Fruit fly (Drosophila melanogaster) whole organism, embryonic: ENCODE data around the gene CG7943.
A peak's percentile ranks its signal among the peaks of the same experiment; 100 is the strongest.

Source experiments
- Bdp1 ChIP-seq: fragments of 200-800 bp; sonication (Bioruptor generic); optimal IDR thresholded peaks from 3 replicates; lab custom pipeline; 2016; ENCODE audit warnings: missing biosample characterization, missing genetic modification characterization
- Blimp-1 ChIP-seq: fragments of 200-800 bp; sonication (Bioruptor generic); optimal IDR thresholded peaks from 3 replicates; lab custom pipeline; 2018; ENCODE audit warnings: missing biosample characterization, missing genetic modification characterization, mild to moderate bottlenecking, moderate library complexity, missing genetic modification reagents
- CG10209 ChIP-seq: fragments of 200-800 bp; sonication (Bioruptor generic); optimal IDR thresholded peaks from 3 replicates; lab custom pipeline; 2017; ENCODE audit warnings: missing biosample characterization, mild to moderate bottlenecking, missing genetic modification characterization, missing genetic modification reagents
- CG10274 ChIP-seq: fragments of 200-800 bp; sonication (Bioruptor generic); optimal IDR thresholded peaks from 3 replicates; lab custom pipeline; 2017; ENCODE audit warnings: missing biosample characterization, mild to moderate bottlenecking, missing genetic modification characterization
- CG10366 ChIP-seq: fragments of 200-800 bp; sonication (Bioruptor generic); IDR thresholded peaks from 2 replicates; pipeline ENCODE4 v1.3.6; 2022; ENCODE audit warnings: missing biosample characterization, missing genetic modification characterization
- CG10979 ChIP-seq: fragments of 200-800 bp; sonication (Bioruptor generic); optimal IDR thresholded peaks from 2 replicates; lab custom pipeline; 2018; ENCODE audit warnings: missing biosample characterization, mild to moderate bottlenecking, missing genetic modification characterization, moderate library complexity
- CG11093 ChIP-seq: fragments of 200-800 bp; sonication (Bioruptor generic); IDR thresholded peaks from 3 replicates; pipeline ENCODE4 v1.3.6; 2022; ENCODE audit warnings: missing biosample characterization, missing genetic modification characterization
- CG11456 ChIP-seq: fragments of 200-800 bp; sonication (Bioruptor generic); IDR thresholded peaks from 3 replicates; pipeline ENCODE4 v1.3.6; 2022; ENCODE audit warnings: missing biosample characterization, missing genetic modification characterization
- CG16813 ChIP-seq: fragments of 200-800 bp; sonication (Bioruptor generic); IDR thresholded peaks from 3 replicates; pipeline ENCODE4 v1.3.6; 2022; ENCODE audit warnings: missing biosample characterization, missing genetic modification characterization; ENCODE audit not compliant: partially characterized antibody
- CG16815 ChIP-seq: fragments of 200-800 bp; sonication (Bioruptor generic); optimal IDR thresholded peaks from 3 replicates; lab custom pipeline; 2017; ENCODE audit warnings: missing biosample characterization, mild to moderate bottlenecking, missing genetic modification characterization
- CG2875 ChIP-seq: fragments of 200-800 bp; sonication (Bioruptor generic); optimal IDR thresholded peaks from 2 replicates; lab custom pipeline; 2017; ENCODE audit warnings: missing biosample characterization, mild to moderate bottlenecking, missing genetic modification characterization, missing genetic modification reagents
- CG32772 ChIP-seq: fragments of 200-800 bp; sonication (Bioruptor generic); IDR thresholded peaks from 2 replicates; pipeline ENCODE4 v1.3.6; 2022; ENCODE audit warnings: missing biosample characterization, missing genetic modification characterization
- CG34376 ChIP-seq: fragments of 200-800 bp; sonication (Bioruptor generic); optimal IDR thresholded peaks from 2 replicates; lab custom pipeline; 2018; ENCODE audit warnings: missing biosample characterization, mild to moderate bottlenecking, missing genetic modification characterization
- CG5245 ChIP-seq: fragments of 200-800 bp; sonication (Bioruptor generic); optimal IDR thresholded peaks from 3 replicates; lab custom pipeline; 2016; ENCODE audit warnings: missing biosample characterization, missing genetic modification characterization
- CG6683 ChIP-seq: fragments of 200-800 bp; sonication (Bioruptor generic); optimal IDR thresholded peaks from 2 replicates; lab custom pipeline; 2017; ENCODE audit warnings: missing biosample characterization, mild to moderate bottlenecking, missing genetic modification characterization, missing genetic modification reagents
- CG9932 ChIP-seq: fragments of 200-800 bp; sonication (Bioruptor generic); IDR thresholded peaks from 2 replicates; pipeline ENCODE4 v1.3.6; 2022; ENCODE audit warnings: missing biosample characterization, missing genetic modification characterization
- D ChIP-seq, 2 experiments: fragments of 200-800 bp in 1 of 2; fragments of >200 bp in 1 of 2; sonication (Bioruptor generic) in 1 of 2; optimal IDR thresholded peaks; 2 replicates in 1 of 2; 3 replicates in 1 of 2; lab custom pipeline; 2017; ENCODE audit warnings: mild to moderate bottlenecking in 1 of 2, missing biosample characterization in 1 of 2, missing genetic modification characterization in 1 of 2, missing genetic modification reagents in 1 of 2
- Deaf1 ChIP-seq: fragments of 200-800 bp; optimal IDR thresholded peaks from 3 replicates; lab custom pipeline; 2019; ENCODE audit warnings: missing biosample characterization, mild to moderate bottlenecking, missing genetic modification characterization, moderate library complexity
- E2f1 ChIP-seq: fragments of 200-800 bp; sonication (Bioruptor generic); IDR thresholded peaks from 2 replicates; pipeline ENCODE4 v1.3.6; 2022; ENCODE audit warnings: missing biosample characterization, missing genetic modification characterization
- Ets65A ChIP-seq: fragments of 200-800 bp; sonication (Bioruptor generic); peaks from one replicate; lab custom pipeline; 2016; ENCODE audit warnings: missing biosample characterization, missing genetic modification characterization
- HHEX ChIP-seq: fragments of 200-800 bp; sonication (Bioruptor generic); optimal IDR thresholded peaks from 3 replicates; lab custom pipeline; 2017; ENCODE audit warnings: missing biosample characterization, mild to moderate bottlenecking, missing genetic modification characterization, missing genetic modification reagents
- HLH3B ChIP-seq: fragments of 200-800 bp; sonication (Bioruptor generic); IDR thresholded peaks from 2 replicates; pipeline ENCODE4 v1.3.6; 2022; ENCODE audit warnings: missing biosample characterization, missing genetic modification characterization
- HLH54F ChIP-seq: fragments of 200-800 bp; sonication (Bioruptor generic); optimal IDR thresholded peaks from 3 replicates; lab custom pipeline; 2016; ENCODE audit warnings: missing biosample characterization, missing genetic modification characterization
- HmgD ChIP-seq: fragments of 200-800 bp; sonication (Bioruptor generic); optimal IDR thresholded peaks from 3 replicates; lab custom pipeline; 2016; ENCODE audit warnings: missing biosample characterization, missing genetic modification characterization
- NFAT ChIP-seq: fragments of 200-800 bp; sonication (Bioruptor generic); IDR thresholded peaks from 2 replicates; pipeline ENCODE4 v1.3.6; 2022; ENCODE audit warnings: missing biosample characterization, missing genetic modification characterization
- PHDP ChIP-seq: fragments of 200-800 bp; sonication (Bioruptor generic); optimal IDR thresholded peaks from 3 replicates; lab custom pipeline; 2018; ENCODE audit warnings: missing biosample characterization, mild to moderate bottlenecking, missing genetic modification characterization, moderate library complexity
- Ptx1 ChIP-seq: fragments of 200-800 bp; sonication (Bioruptor generic); IDR thresholded peaks from 2 replicates; pipeline ENCODE4 v1.3.6; 2022; ENCODE audit warnings: missing biosample characterization, missing genetic modification characterization
- Six4 ChIP-seq: fragments of 200-800 bp; sonication (Bioruptor generic); optimal IDR thresholded peaks from 2 replicates; lab custom pipeline; 2016; ENCODE audit warnings: missing biosample characterization, missing genetic modification characterization
- Sry-δ ChIP-seq: fragments of 200-800 bp; sonication (Bioruptor generic); optimal IDR thresholded peaks from 2 replicates; lab custom pipeline; 2016; ENCODE audit warnings: missing biosample characterization, missing genetic modification characterization
- aop ChIP-seq: fragments of 200-800 bp; sonication (Bioruptor generic); IDR thresholded peaks from 2 replicates; pipeline ENCODE4 v1.3.6; 2022; ENCODE audit warnings: missing biosample characterization, missing genetic modification characterization
- ato ChIP-seq: fragments of 200-800 bp; sonication (Bioruptor generic); IDR thresholded peaks from 2 replicates; pipeline ENCODE4 v1.3.6; 2022; ENCODE audit warnings: missing biosample characterization, missing genetic modification characterization; ENCODE audit not compliant: partially characterized antibody
- crol ChIP-seq: fragments of 200-800 bp; sonication (Bioruptor generic); IDR thresholded peaks from 2 replicates; pipeline ENCODE4 v1.3.6; 2022; ENCODE audit warnings: missing biosample characterization, missing genetic modification characterization
- dmrt99B ChIP-seq: fragments of 200-800 bp; sonication (Bioruptor generic); optimal IDR thresholded peaks from 2 replicates; lab custom pipeline; 2018; ENCODE audit warnings: missing biosample characterization, mild to moderate bottlenecking, missing genetic modification characterization, moderate library complexity
- fru ChIP-seq: fragments of >200 bp; optimal IDR thresholded peaks from 2 replicates; lab custom pipeline; 2017
- gcm2 ChIP-seq: fragments of 200-800 bp; sonication (Bioruptor generic); optimal IDR thresholded peaks from 2 replicates; lab custom pipeline; 2016; ENCODE audit warnings: missing biosample characterization, missing genetic modification characterization
- gem ChIP-seq: fragments of 200-800 bp; sonication (Bioruptor generic); optimal IDR thresholded peaks from 2 replicates; lab custom pipeline; 2019; ENCODE audit warnings: missing biosample characterization, mild to moderate bottlenecking, missing genetic modification characterization, moderate library complexity
- jing ChIP-seq: fragments of 200-800 bp; sonication (Bioruptor generic); optimal IDR thresholded peaks from 2 replicates; lab custom pipeline; 2018; ENCODE audit warnings: missing biosample characterization, mild to moderate bottlenecking, missing genetic modification characterization
- klu ChIP-seq: fragments of 200-800 bp; sonication (Bioruptor generic); IDR thresholded peaks from 2 replicates; pipeline ENCODE4 v1.3.6; 2022; ENCODE audit warnings: missing biosample characterization, missing genetic modification characterization
- nom ChIP-seq: fragments of 200-800 bp; sonication (Bioruptor generic); optimal IDR thresholded peaks from 2 replicates; lab custom pipeline; 2017; ENCODE audit warnings: missing biosample characterization, missing genetic modification characterization, mild to moderate bottlenecking, moderate library complexity, missing genetic modification reagents
- pfk ChIP-seq: fragments of 200-800 bp; sonication (Bioruptor generic); optimal IDR thresholded peaks from 2 replicates; lab custom pipeline; 2018; ENCODE audit warnings: missing biosample characterization, mild to moderate bottlenecking, missing genetic modification characterization, moderate library complexity
- pita ChIP-seq: fragments of 200-800 bp; sonication (Bioruptor generic); optimal IDR thresholded peaks from 2 replicates; lab custom pipeline; 2017; ENCODE audit warnings: missing biosample characterization, mild to moderate bottlenecking, missing genetic modification characterization
- ro ChIP-seq: fragments of 200-800 bp; sonication (Bioruptor generic); IDR thresholded peaks from 2 replicates; pipeline ENCODE4 v1.3.6; 2022; ENCODE audit warnings: missing biosample characterization, missing genetic modification characterization
- scrt ChIP-seq: fragments of 200-800 bp; sonication (Bioruptor generic); optimal IDR thresholded peaks from 2 replicates; lab custom pipeline; 2018; ENCODE audit warnings: missing biosample characterization, mild to moderate bottlenecking, missing genetic modification characterization, moderate library complexity
- sd ChIP-seq: fragments of 200-800 bp; sonication (Bioruptor generic); optimal IDR thresholded peaks from 3 replicates; lab custom pipeline; 2018; ENCODE audit warnings: missing biosample characterization, mild to moderate bottlenecking, missing genetic modification characterization, moderate library complexity
- sima ChIP-seq: fragments of 200-800 bp; sonication (Bioruptor generic); optimal IDR thresholded peaks from 2 replicates; lab custom pipeline; 2016; ENCODE audit warnings: missing biosample characterization, missing genetic modification characterization
- slbo ChIP-seq: fragments of 200-800 bp; sonication (Bioruptor generic); IDR thresholded peaks from 2 replicates; pipeline ENCODE4 v1.3.6; 2022; ENCODE audit warnings: missing biosample characterization, missing genetic modification characterization
- stwl ChIP-seq: fragments of 200-800 bp; sonication (Bioruptor generic); optimal IDR thresholded peaks from 3 replicates; lab custom pipeline; 2018; ENCODE audit warnings: missing biosample characterization, mild to moderate bottlenecking, missing genetic modification characterization, moderate library complexity
- sug ChIP-seq: fragments of 200-800 bp; optimal IDR thresholded peaks from 2 replicates; lab custom pipeline; 2019; ENCODE audit warnings: missing biosample characterization, mild to moderate bottlenecking, missing genetic modification characterization, moderate library complexity
- tio ChIP-seq: fragments of 200-800 bp; sonication (Bioruptor generic); optimal IDR thresholded peaks from 2 replicates; lab custom pipeline; 2017; ENCODE audit warnings: missing biosample characterization, missing genetic modification characterization, inconsistent platforms
- vnd ChIP-seq: fragments of 200-800 bp; sonication (Bioruptor generic); IDR thresholded peaks from 3 replicates; pipeline ENCODE4 v1.3.6; 2022; ENCODE audit warnings: missing biosample characterization, missing genetic modification characterization; ENCODE audit not compliant: partially characterized antibody
- vvl ChIP-seq: fragments of 200-800 bp; sonication (Bioruptor generic); IDR thresholded peaks from 2 replicates; pipeline ENCODE4 v1.3.6; 2022; ENCODE audit warnings: missing biosample characterization, missing genetic modification characterization

Gene CG7943

dm6 chr3R:30092700-30093044 lies 46.4 kb downstream of the CG7943 start (continued):
- no peak for TF ChIP-seq ato (GFP tag; lab: Robert Waterston, UW)
- peak; percentile 57 for TF ChIP-seq ro
- TF ChIP-seq jing = peak; percentile 68
- peak; percentile 88 for TF ChIP-seq PHDP
- TF ChIP-seq CG16815 (GFP tag; lab: Kevin White, UChicago) = peak; percentile 59
- TF ChIP-seq HLH54F (GFP tag; lab: Kevin White, UChicago) = peak; percentile 83
- peak; percentile 76 for TF ChIP-seq klu (GFP tag; lab: Robert Waterston, UW)
- TF ChIP-seq CG10979 = peak; percentile 83
- TF ChIP-seq CG16813 (GFP tag; lab: Robert Waterston, UW) = no peak
- TF ChIP-seq CG2875 = peak; percentile 79
- peak; percentile 62 for TF ChIP-seq CG6683 (GFP tag; lab: Kevin White, UChicago)
- TF ChIP-seq CG10209 (GFP tag; lab: Kevin White, UChicago) = peak; percentile 80
- peak; percentile 80 for TF ChIP-seq sima (GFP tag; lab: Kevin White, UChicago)
- TF ChIP-seq CG9932 = peak; percentile 91
- TF ChIP-seq aop (GFP tag; lab: Robert Waterston, UW) = no peak
- peak; percentile 49 for TF ChIP-seq Sry-δ
- peak; percentile 58 for TF ChIP-seq CG34376 (GFP tag; lab: Kevin White, UChicago)
- TF ChIP-seq gcm2 (GFP tag; lab: Kevin White, UChicago) = peak; percentile 60
- no peak for TF ChIP-seq nom (GFP tag; lab: Kevin White, UChicago)
- TF ChIP-seq scrt (GFP tag; lab: Kevin White, UChicago) = peak; percentile 78
- TF ChIP-seq CG5245 (GFP tag; lab: Kevin White, UChicago) = peak; percentile 79
- TF ChIP-seq E2f1 = peak; percentile 88
- TF ChIP-seq HHEX (GFP tag; lab: Kevin White, UChicago) = peak; percentile 86
- TF ChIP-seq sd (tag; lab: Kevin White, UChicago) = peak; percentile 87
- TF ChIP-seq Ptx1 (GFP tag; lab: Robert Waterston, UW) = peak; percentile 92
- peak; percentile 77 for TF ChIP-seq CG11093 (GFP tag; lab: Robert Waterston, UW)
- TF ChIP-seq slbo (GFP tag; lab: Robert Waterston, UW) = peak; percentile 93
- TF ChIP-seq Deaf1 (tag; lab: Kevin White, UChicago) = peak; percentile 49
- TF ChIP-seq HmgD = peak; percentile 57
- no peak for TF ChIP-seq pfk (GFP tag; lab: Kevin White, UChicago)
- peak; percentile 80 for TF ChIP-seq tio (GFP tag; lab: Kevin White, UChicago)
- peak; percentile 68 for TF ChIP-seq Bdp1 (GFP tag; lab: Kevin White, UChicago)
- peak; percentile 87 for TF ChIP-seq dmrt99B
- TF ChIP-seq Ets65A (GFP tag; lab: Kevin White, UChicago) = peak; percentile 97
- no peak for TF ChIP-seq stwl (tag; lab: Kevin White, UChicago)
- no peak; the same call in 1 of the 2 replicates for TF ChIP-seq crol (GFP tag; lab: Robert Waterston, UW)
- TF ChIP-seq D (optimal IDR thresholded peaks at IDR 0.05; lab: Kevin White, UChicago) = no peak
- TF ChIP-seq D (GFP tag; optimal IDR thresholded peaks at IDR 0.05; lab: Kevin White, UChicago) = peak; percentile 77
- TF ChIP-seq sug (tag; lab: Kevin White, UChicago) = peak; percentile 77
- peak; percentile 90 for TF ChIP-seq CG11456
- TF ChIP-seq HLH3B (GFP tag; lab: Robert Waterston, UW) = peak; percentile 88
- peak; percentile 76 for TF ChIP-seq Six4
- TF ChIP-seq CG32772 = peak; percentile 91
- TF ChIP-seq pita = no peak
- TF ChIP-seq CG10366 (GFP tag; lab: Robert Waterston, UW) = peak; percentile 91
- no peak for TF ChIP-seq fru
- TF ChIP-seq NFAT (GFP tag; lab: Robert Waterston, UW) = peak; percentile 78
- TF ChIP-seq vnd (GFP tag; lab: Robert Waterston, UW) = no peak
- peak; percentile 95 for TF ChIP-seq vvl (GFP tag; lab: Robert Waterston, UW)
- peak; percentile 99 for TF ChIP-seq Blimp-1 (GFP tag; lab: Kevin White, UChicago)
- TF ChIP-seq gem = peak; percentile 90
- TF ChIP-seq CG10274 (GFP tag; lab: Kevin White, UChicago) = peak; percentile 63
